Fruit fly (Drosophila melanogaster): ENCODE measurements around the gene Sp212.

The Sp212 gene

dm6 chr3R:14221484-14221883, 2.5 kb downstream of the Sp212 start, which contains the start of gene CG33109:
Gene CG33109, minus strand, starts transcription at chr3R:14221584.
- TF ChIP-seq Sox102F (GFP tag; optimal IDR thresholded peaks at IDR 0.05): no peak
- no peak for TF ChIP-seq CG8319 (GFP tag; optimal IDR thresholded peaks at IDR 0.05)
- no peak for TF ChIP-seq Sox15 (GFP tag; optimal IDR thresholded peaks at IDR 0.05)
- no peak for TF ChIP-seq CG1621 (tag; optimal IDR thresholded peaks at IDR 0.05)
- TF ChIP-seq salr (GFP tag; optimal IDR thresholded peaks at IDR 0.05): no peak
- TF ChIP-seq Blimp-1 (GFP tag; optimal IDR thresholded peaks at IDR 0.05): no peak
- no peak for TF ChIP-seq dac (GFP tag; optimal IDR thresholded peaks at IDR 0.05)
- no peak for TF ChIP-seq spab (GFP tag; optimal IDR thresholded peaks at IDR 0.05)
- no peak for TF ChIP-seq cyc (GFP tag; optimal IDR thresholded peaks at IDR 0.05)
- TF ChIP-seq svp (GFP tag): no peak
- TF ChIP-seq fkh (GFP tag; optimal IDR thresholded peaks at IDR 0.05): no peak
- TF ChIP-seq CG10669 (GFP tag; optimal IDR thresholded peaks at IDR 0.05): no peak
- TF ChIP-seq Hr4 (GFP tag; optimal IDR thresholded peaks at IDR 0.05): no peak
- TF ChIP-seq CG11902 (GFP tag; optimal IDR thresholded peaks at IDR 0.05): no peak
- no peak for TF ChIP-seq CG34406 (GFP tag; optimal IDR thresholded peaks at IDR 0.05)
- TF ChIP-seq net (GFP tag; optimal IDR thresholded peaks at IDR 0.05): no peak

- no peak for TF ChIP-seq esn (GFP tag; optimal IDR thresholded peaks at IDR 0.05)
- TF ChIP-seq CG8319 (GFP tag; optimal IDR thresholded peaks at IDR 0.05): no peak
- no peak for TF ChIP-seq CG31627 (GFP tag; optimal IDR thresholded peaks at IDR 0.05)
- no peak for TF ChIP-seq svp (GFP tag)
- no peak for TF ChIP-seq Gug (GFP tag; IDR thresholded peaks at IDR 0.05)
- no peak for TF ChIP-seq Eip75B (GFP tag; optimal IDR thresholded peaks at IDR 0.05)
- no peak for TF ChIP-seq CG32006 (GFP tag; optimal IDR thresholded peaks at IDR 0.05)
- TF ChIP-seq salr (GFP tag; optimal IDR thresholded peaks at IDR 0.05): no peak
- no peak for TF ChIP-seq CG4318 (GFP tag; optimal IDR thresholded peaks at IDR 0.05)
- no peak for TF ChIP-seq CG6163 (GFP tag; IDR thresholded peaks at IDR 0.05)
- TF ChIP-seq CG11902 (GFP tag; optimal IDR thresholded peaks at IDR 0.05): no peak
- no peak for TF ChIP-seq dac (GFP tag; optimal IDR thresholded peaks at IDR 0.05)
- no peak for TF ChIP-seq topi (GFP tag; optimal IDR thresholded peaks at IDR 0.05)
- TF ChIP-seq CG7368 (GFP tag; optimal IDR thresholded peaks at IDR 0.05): no peak
- TF ChIP-seq CG3032 (tag; optimal IDR thresholded peaks at IDR 0.05): no peak
- TF ChIP-seq CG6808 (GFP tag; optimal IDR thresholded peaks at IDR 0.05): no peak
- no peak for TF ChIP-seq Sox102F (GFP tag; optimal IDR thresholded peaks at IDR 0.05)
- TF ChIP-seq CG10631 (GFP tag; optimal IDR thresholded peaks at IDR 0.05): no peak
- no peak for TF ChIP-seq CG16779 (tag; optimal IDR thresholded peaks at IDR 0.05)
Measured at dm6 chr3R:14220105-14220504, 3.9 kb downstream of the Sp212 start, which contains the start of gene CG31326. Gene CG31326, minus strand, starts transcription at chr3R:14220205.

- TF ChIP-seq salr (GFP tag; optimal IDR thresholded peaks at IDR 0.05): no peak
- no peak for TF ChIP-seq lz (GFP tag; optimal IDR thresholded peaks at IDR 0.05)
- TF ChIP-seq topi (GFP tag; optimal IDR thresholded peaks at IDR 0.05): no peak
- TF ChIP-seq esn (GFP tag; optimal IDR thresholded peaks at IDR 0.05): no peak
- 0 out of 2 replicates have a peak, but pooled peaks have one; percentile 23 for TF ChIP-seq Gug (GFP tag; IDR thresholded peaks at IDR 0.05)
- no peak for TF ChIP-seq CG7368 (GFP tag; optimal IDR thresholded peaks at IDR 0.05)
- TF ChIP-seq Hr4 (GFP tag; optimal IDR thresholded peaks at IDR 0.05): no peak
- peak; percentile 53; the same call in 1 of the 3 replicates for TF ChIP-seq eg (GFP tag; IDR thresholded peaks at IDR 0.05)
- TF ChIP-seq CG6792 (GFP tag; optimal IDR thresholded peaks at IDR 0.05): no peak
- no peak for TF ChIP-seq CG4318 (GFP tag; optimal IDR thresholded peaks at IDR 0.05)
- no peak for TF ChIP-seq fd59A (GFP tag; optimal IDR thresholded peaks at IDR 0.05)
- no peak for TF ChIP-seq fkh (GFP tag; optimal IDR thresholded peaks at IDR 0.05)
- no peak for TF ChIP-seq CG31627 (GFP tag; optimal IDR thresholded peaks at IDR 0.05)
- no peak for TF ChIP-seq Met (GFP tag; optimal IDR thresholded peaks at IDR 0.05)
Measured at dm6 chr3R:14217839-14218238, 6.1 kb downstream of the Sp212 start, which contains the start of gene CG9649. Gene CG9649, minus strand, starts transcription at chr3R:14217882.

- no peak for TF ChIP-seq Eip93F (GFP tag; optimal IDR thresholded peaks at IDR 0.05)
- TF ChIP-seq CG32006 (GFP tag; optimal IDR thresholded peaks at IDR 0.05): no peak
- TF ChIP-seq pdm3 (GFP tag; optimal IDR thresholded peaks at IDR 0.05): no peak
- no peak for TF ChIP-seq CG10669 (GFP tag; optimal IDR thresholded peaks at IDR 0.05)
- no peak for TF ChIP-seq svp (GFP tag)
- no peak for TF ChIP-seq CG8632 (GFP tag; optimal IDR thresholded peaks at IDR 0.05)
- TF ChIP-seq esn (GFP tag; optimal IDR thresholded peaks at IDR 0.05): no peak
- no peak for TF ChIP-seq Gug (GFP tag; IDR thresholded peaks at IDR 0.05)
Measured at dm6 chr3R:14214776-14215175, 9.2 kb downstream of the Sp212 start, which contains the start of gene Dop1R1. Gene Dop1R1, minus strand, starts transcription at chr3R:14214810.
